Worm (Caenorhabditis elegans) whole organism, L3 larva: ENCODE measurements around the gene T16H12.3.
A peak's percentile ranks its signal among the peaks of the same experiment; 100 is the strongest.

Source experiments
- R02D3.7 ChIP-seq: fragments of 150-350 bp; optimal IDR thresholded peaks from 2 replicates; lab custom pipeline; 2014; ENCODE audit warnings: missing biosample characterization, missing genetic modification characterization
- ZK546.5 ChIP-seq: sonication (generic microtip); optimal IDR thresholded peaks from 2 replicates; lab custom pipeline; 2017; ENCODE audit warnings: missing biosample characterization, missing genetic modification characterization
- aly-2 ChIP-seq: fragments of 150-350 bp; optimal IDR thresholded peaks from 2 replicates; lab custom pipeline; 2014; ENCODE audit warnings: missing biosample characterization, missing genetic modification characterization
- ceh-16 ChIP-seq: sonication (generic microtip); optimal IDR thresholded peaks from 2 replicates; lab custom pipeline; 2017; ENCODE audit warnings: missing biosample characterization, missing genetic modification characterization
- ceh-28 ChIP-seq: fragments of 150-350 bp; optimal IDR thresholded peaks from 2 replicates; lab custom pipeline; 2014; ENCODE audit warnings: missing biosample characterization, missing genetic modification reagents, missing genetic modification characterization
- ceh-82 ChIP-seq: fragments of 150-350 bp; optimal IDR thresholded peaks from 2 replicates; lab custom pipeline; 2014; ENCODE audit warnings: missing biosample characterization, missing genetic modification characterization
- ceh-9 ChIP-seq: sonication (generic microtip); optimal IDR thresholded peaks from 2 replicates; lab custom pipeline; 2018; ENCODE audit warnings: missing biosample characterization, missing genetic modification characterization
- elt-1 ChIP-seq: fragments of 150-350 bp; optimal IDR thresholded peaks from 2 replicates; lab custom pipeline; 2014; ENCODE audit warnings: missing biosample characterization, missing genetic modification characterization
- elt-2 ChIP-seq: sonication (generic microtip); optimal IDR thresholded peaks from 2 replicates; lab custom pipeline; 2016; ENCODE audit warnings: missing genetic modification reagents, mild to moderate bottlenecking, missing genetic modification characterization, missing compliant biosample characterization
- elt-3 ChIP-seq, 3 experiments: fragments of 150-350 bp in 1 of 3; sonication (generic microtip) in 2 of 3; optimal IDR thresholded peaks; 2 replicates in 2 of 3; 4 replicates in 1 of 3; lab custom pipeline; 2014 to 2017; ENCODE audit warnings: missing biosample characterization in 3 of 3, missing genetic modification characterization in 3 of 3
- eor-1 ChIP-seq, 2 experiments: fragments of 150-350 bp; optimal IDR thresholded peaks; 2 replicates each; lab custom pipeline; 2014 to 2018; ENCODE audit warnings: missing biosample characterization in 2 of 2, missing genetic modification characterization in 2 of 2
- fkh-10 ChIP-seq: sonication (generic microtip); optimal IDR thresholded peaks from 2 replicates; lab custom pipeline; 2017; ENCODE audit warnings: missing biosample characterization, missing genetic modification reagents, missing genetic modification characterization
- fkh-2 ChIP-seq: fragments of 150-350 bp; optimal IDR thresholded peaks from 2 replicates; lab custom pipeline; 2014; ENCODE audit warnings: missing biosample characterization, missing genetic modification reagents, missing genetic modification characterization
- fos-1 ChIP-seq: fragments of 150-350 bp; optimal IDR thresholded peaks from 2 replicates; lab custom pipeline; 2014; ENCODE audit warnings: missing biosample characterization, missing genetic modification characterization
- hmg-11 ChIP-seq: sonication (generic microtip); optimal IDR thresholded peaks from 2 replicates; lab custom pipeline; 2016; ENCODE audit warnings: missing genetic modification characterization, missing compliant biosample characterization
- jun-1 ChIP-seq: fragments of 150-350 bp; optimal IDR thresholded peaks from 2 replicates; lab custom pipeline; 2014; ENCODE audit warnings: missing biosample characterization, missing genetic modification reagents, missing genetic modification characterization
- lin-15B ChIP-seq: fragments of 150-350 bp; optimal IDR thresholded peaks from 2 replicates; lab custom pipeline; 2014; ENCODE audit warnings: missing biosample characterization, missing genetic modification characterization
- lin-39 ChIP-seq: fragments of 150-350 bp; optimal IDR thresholded peaks from 2 replicates; lab custom pipeline; 2018; ENCODE audit warnings: missing biosample characterization, missing genetic modification reagents, missing genetic modification characterization
- mdl-1 ChIP-seq: fragments of 150-350 bp; optimal IDR thresholded peaks from 2 replicates; lab custom pipeline; 2014; ENCODE audit warnings: missing biosample characterization, missing genetic modification characterization
- mml-1 ChIP-seq: fragments of 150-350 bp; sonication (generic microtip); optimal IDR thresholded peaks from 3 replicates; lab custom pipeline; 2014; ENCODE audit warnings: missing biosample characterization, missing genetic modification characterization
- nfya-1 ChIP-seq: sonication (generic microtip); optimal IDR thresholded peaks from 2 replicates; lab custom pipeline; 2017; ENCODE audit warnings: missing genetic modification characterization, mild to moderate bottlenecking, missing compliant biosample characterization, antibody characterized with exemption, moderate library complexity; ENCODE audit not compliant: insufficient read depth
- nhr-23 ChIP-seq: fragments of 150-350 bp; optimal IDR thresholded peaks from 2 replicates; lab custom pipeline; 2014; ENCODE audit warnings: missing biosample characterization, missing genetic modification reagents, missing genetic modification characterization
- nhr-25 ChIP-seq: sonication (generic microtip); optimal IDR thresholded peaks from 2 replicates; lab custom pipeline; 2017; ENCODE audit warnings: missing biosample characterization, missing genetic modification characterization
- nhr-28 ChIP-seq: fragments of 150-350 bp; optimal IDR thresholded peaks from 2 replicates; lab custom pipeline; 2014; ENCODE audit warnings: missing biosample characterization, missing genetic modification characterization
- nhr-43 ChIP-seq: sonication (generic microtip); optimal IDR thresholded peaks from 2 replicates; lab custom pipeline; 2016; ENCODE audit warnings: mild to moderate bottlenecking, missing genetic modification characterization, missing compliant biosample characterization; ENCODE audit not compliant: poor library complexity, severe bottlenecking
- nhr-76 ChIP-seq: fragments of 150-350 bp; sonication (generic microtip); optimal IDR thresholded peaks from 5 replicates; lab custom pipeline; 2014; ENCODE audit warnings: missing biosample characterization, missing genetic modification characterization
- nhr-77 ChIP-seq: fragments of 150-350 bp; optimal IDR thresholded peaks from 2 replicates; lab custom pipeline; 2014; ENCODE audit warnings: missing biosample characterization, missing genetic modification characterization
- pha-4 ChIP-seq: fragments of 150-350 bp; optimal IDR thresholded peaks from 2 replicates; lab custom pipeline; 2014; ENCODE audit warnings: missing biosample characterization, missing genetic modification reagents, missing genetic modification characterization
- pqm-1 ChIP-seq: fragments of 150-350 bp; optimal IDR thresholded peaks from 2 replicates; lab custom pipeline; 2017; ENCODE audit warnings: missing biosample characterization, missing genetic modification characterization, inconsistent platforms
- sea-2 ChIP-seq: fragments of 150-350 bp; sonication (generic microtip); optimal IDR thresholded peaks from 4 replicates; lab custom pipeline; 2014; ENCODE audit warnings: missing biosample characterization, missing genetic modification reagents, missing genetic modification characterization
- skn-1 ChIP-seq: fragments of 150-350 bp; optimal IDR thresholded peaks from 2 replicates; lab custom pipeline; 2014; ENCODE audit warnings: missing biosample characterization, missing genetic modification characterization
- snpc-4 ChIP-seq: fragments of 150-350 bp; optimal IDR thresholded peaks from 2 replicates; lab custom pipeline; 2014; ENCODE audit warnings: missing biosample characterization, missing genetic modification characterization
- tbx-2 ChIP-seq: sonication (generic microtip); optimal IDR thresholded peaks from 2 replicates; lab custom pipeline; 2016; ENCODE audit warnings: mild to moderate bottlenecking, missing genetic modification characterization, missing compliant biosample characterization
- unc-39 ChIP-seq: sonication (generic microtip); optimal IDR thresholded peaks from 4 replicates; lab custom pipeline; 2017; ENCODE audit warnings: missing biosample characterization, missing genetic modification characterization
- unc-62 ChIP-seq: fragments of 150-350 bp; sonication (generic microtip); optimal IDR thresholded peaks from 4 replicates; lab custom pipeline; 2014; ENCODE audit warnings: missing biosample characterization, missing genetic modification reagents, missing genetic modification characterization
- zag-1 ChIP-seq: fragments of 150-350 bp; optimal IDR thresholded peaks from 2 replicates; lab custom pipeline; 2014; ENCODE audit warnings: missing biosample characterization, missing genetic modification characterization
- ztf-11 ChIP-seq: fragments of 150-350 bp; optimal IDR thresholded peaks from 2 replicates; lab custom pipeline; 2014; ENCODE audit warnings: missing biosample characterization, missing genetic modification characterization
- ztf-4 ChIP-seq: fragments of 150-350 bp; optimal IDR thresholded peaks from 2 replicates; lab custom pipeline; 2014; ENCODE audit warnings: missing biosample characterization, missing genetic modification characterization

T16H12.3 gene

ce11 chrIII:10083242-10083641, at the start of gene T16H12.3:
T16H12.3 (minus strand) TSS chrIII:10083292.
- no peak for TF ChIP-seq mml-1 (tag; lab: Kevin White, UChicago)

ce11 chrIII:10126375-10126774, 43.3 kb upstream of the T16H12.3 start:
- no peak for TF ChIP-seq fkh-10 (GFP tag; lab: Kevin White, UChicago)
- no peak for TF ChIP-seq unc-39 (tag; lab: Kevin White, UChicago)
- no peak for TF ChIP-seq aly-2
- peak; percentile 11 for TF ChIP-seq elt-1 (tag; lab: Kevin White, UChicago)
- no peak for TF ChIP-seq elt-3 (tag; optimal IDR thresholded peaks at IDR 0.05; lab: Kevin White, UChicago)
- no peak for TF ChIP-seq ceh-28 (tag; lab: Kevin White, UChicago)
- no peak for TF ChIP-seq nhr-77
- TF ChIP-seq lin-39 (tag; lab: Kevin White, UChicago), result peak; percentile 74
- TF ChIP-seq fos-1 (tag; lab: Kevin White, UChicago), result no peak

ce11 chrIII:10123586-10124233, 40.6 kb upstream of the T16H12.3 start, which contains the start of gene ttll-4:
ttll-4 (plus strand) TSS chrIII:10124183.
- TF ChIP-seq R02D3.7 (tag; lab: Kevin White, UChicago) (peak; percentile 76), mdl-1 (tag; lab: Kevin White, UChicago) (no peak), lin-39 (tag; lab: Kevin White, UChicago) (peak; percentile 9), nhr-43 (tag; lab: Kevin White, UChicago) (peak; percentile 51), nfya-1 (peak; percentile 43), lin-15B (tag; lab: Kevin White, UChicago) (peak; percentile 60)

ce11 chrIII:10120076-10120831, 37.2 kb upstream of the T16H12.3 start, which contains the start of the genes gtf-2H3 and ham-3:
gtf-2H3 (minus strand) TSS chrIII:10120148.
ham-3 (plus strand) TSS chrIII:10120781.
- TF ChIP-seq hmg-11 (tag; lab: Kevin White, UChicago), result peak; percentile 33
- peak; percentile 41 for TF ChIP-seq nfya-1
- no peak for TF ChIP-seq snpc-4 (tag; lab: Kevin White, UChicago)
- TF ChIP-seq ceh-28 (tag; lab: Kevin White, UChicago), result peak; percentile 79

- no peak for TF ChIP-seq ztf-11 (tag; lab: Kevin White, UChicago)
- TF ChIP-seq sea-2 (GFP tag; lab: Kevin White, UChicago), result no peak
- TF ChIP-seq hmg-11 (tag; lab: Kevin White, UChicago), result no peak
These were observed 35.7 kb upstream of the T16H12.3 start, which contains the start of gene ZK1128.3 for ce11 chrIII:10118818-10119217. ZK1128.3 (minus strand) TSS chrIII:10118918.

ce11 chrIII:10114662-10115061, 31.6 kb upstream of the T16H12.3 start, which contains the start of the genes ZK1128.1 and mett-10:
ZK1128.1 (minus strand) TSS chrIII:10114760.
mett-10 (plus strand) TSS chrIII:10115036.
- no peak for TF ChIP-seq elt-2 (tag; lab: Kevin White, UChicago)
- no peak for TF ChIP-seq ZK546.5 (tag; lab: Kevin White, UChicago)
- TF ChIP-seq zag-1, result no peak
- no peak for TF ChIP-seq ceh-28 (tag; lab: Kevin White, UChicago)
- TF ChIP-seq nhr-25, result no peak
- TF ChIP-seq skn-1, result no peak
- no peak for TF ChIP-seq nhr-76 (tag; lab: Kevin White, UChicago)
- peak; percentile 85 for TF ChIP-seq R02D3.7 (tag; lab: Kevin White, UChicago)
- TF ChIP-seq eor-1 (tag; optimal IDR thresholded peaks at IDR 0.05; lab: Kevin White, UChicago), result no peak
- TF ChIP-seq nhr-23 (tag; lab: Kevin White, UChicago), result peak; percentile 18
- no peak for TF ChIP-seq pqm-1 (tag; lab: Kevin White, UChicago)
- TF ChIP-seq mdl-1 (tag; lab: Kevin White, UChicago), result no peak
- TF ChIP-seq ceh-9 (tag; lab: Kevin White, UChicago), result no peak
- TF ChIP-seq nfya-1, result peak; percentile 39
- TF ChIP-seq lin-39 (tag; lab: Kevin White, UChicago), result no peak
- TF ChIP-seq jun-1 (tag; lab: Kevin White, UChicago), result no peak
- TF ChIP-seq tbx-2 (tag; lab: Kevin White, UChicago), result no peak
- TF ChIP-seq elt-3 (tag; optimal IDR thresholded peaks at IDR 0.05; lab: Kevin White, UChicago), result no peak
- TF ChIP-seq fos-1 (tag; lab: Kevin White, UChicago), result no peak
- TF ChIP-seq ztf-4 (tag; lab: Kevin White, UChicago), result no peak
- peak; percentile 45 for TF ChIP-seq lin-15B (tag; lab: Kevin White, UChicago)
- TF ChIP-seq ztf-11 (tag; lab: Kevin White, UChicago), result no peak
- TF ChIP-seq elt-1 (tag; lab: Kevin White, UChicago), result no peak
- TF ChIP-seq nhr-43 (tag; lab: Kevin White, UChicago), result no peak
- no peak for TF ChIP-seq fkh-2
- TF ChIP-seq pha-4, result peak; percentile 51
- no peak for TF ChIP-seq fkh-10 (GFP tag; lab: Kevin White, UChicago)
- no peak for TF ChIP-seq nhr-28 (tag; lab: Kevin White, UChicago)
- TF ChIP-seq unc-62, result no peak
- no peak for TF ChIP-seq hmg-11 (tag; lab: Kevin White, UChicago)
- no peak for TF ChIP-seq ceh-16 (tag; lab: Kevin White, UChicago)
- no peak for TF ChIP-seq ceh-82 (tag; lab: Kevin White, UChicago)
